Worm (Caenorhabditis elegans): ENCODE measurements around the gene R10E4.3.

R10E4.3 gene

DNA sequence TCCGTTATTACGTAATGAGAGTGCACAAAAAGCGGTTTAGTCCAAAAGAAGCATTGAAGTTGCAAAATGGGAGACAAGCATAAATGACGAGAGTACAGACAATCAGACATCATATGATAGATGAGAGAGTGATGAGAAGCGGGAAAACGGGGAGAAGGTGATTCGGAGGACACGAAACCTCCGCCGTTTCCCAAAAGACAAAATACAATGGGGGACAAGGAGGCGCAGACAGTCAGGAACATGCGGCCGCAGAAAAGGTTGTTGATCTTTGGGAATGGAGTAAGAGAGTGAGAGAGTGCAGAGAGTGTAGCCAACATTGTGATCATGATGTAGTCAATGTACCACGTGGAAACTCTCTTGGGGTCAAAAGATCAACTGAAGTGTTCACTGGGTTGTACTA is 49.6 kb downstream of the R10E4.3 start (continued):
- TF ChIP-seq sea-2 (GFP tag; optimal IDR thresholded peaks at IDR 0.05) (peak; percentile 64), egl-27 (tag; optimal IDR thresholded peaks at IDR 0.05) (peak; percentile 76), lin-39 (tag; optimal IDR thresholded peaks at IDR 0.05) (peak; percentile 89), egl-5 (tag; optimal IDR thresholded peaks at IDR 0.05) (peak; percentile 62), ceh-9 (tag; optimal IDR thresholded peaks at IDR 0.05) (no peak), elt-2 (tag; optimal IDR thresholded peaks at IDR 0.05) (peak; percentile 89), fkh-2 (tag; optimal IDR thresholded peaks at IDR 0.05) (no peak)

- no peak for TF ChIP-seq jun-1 (tag; optimal IDR thresholded peaks at IDR 0.05)
- peak; percentile 37 for TF ChIP-seq pha-4 (tag; optimal IDR thresholded peaks at IDR 0.05)
- TF ChIP-seq hmg-11 (tag; optimal IDR thresholded peaks at IDR 0.05): peak; percentile 59
- TF ChIP-seq ztf-11 (tag; optimal IDR thresholded peaks at IDR 0.05): no peak
- no peak for TF ChIP-seq fkh-2 (tag; optimal IDR thresholded peaks at IDR 0.05)
- no peak for TF ChIP-seq nhr-76 (tag; optimal IDR thresholded peaks at IDR 0.05)
- no peak for TF ChIP-seq ceh-9 (tag; optimal IDR thresholded peaks at IDR 0.05)
- peak; percentile 81 for TF ChIP-seq nhr-25 (tag; optimal IDR thresholded peaks at IDR 0.05)
- no peak for TF ChIP-seq lin-39 (tag; optimal IDR thresholded peaks at IDR 0.05)
- no peak for TF ChIP-seq aly-2 (tag; optimal IDR thresholded peaks at IDR 0.05)
- no peak for TF ChIP-seq nhr-12 (tag; optimal IDR thresholded peaks at IDR 0.05)
- TF ChIP-seq mml-1 (tag; optimal IDR thresholded peaks at IDR 0.05): no peak
- TF ChIP-seq nhr-11 (tag; optimal IDR thresholded peaks at IDR 0.05): no peak
- TF ChIP-seq unc-39 (tag; optimal IDR thresholded peaks at IDR 0.05): no peak
- peak; percentile 39 for TF ChIP-seq nhr-43 (tag; optimal IDR thresholded peaks at IDR 0.05; ENCODE audit: poor library complexity, severe bottlenecking)
- no peak for TF ChIP-seq sea-2 (GFP tag; optimal IDR thresholded peaks at IDR 0.05)
- TF ChIP-seq elt-2 (tag; optimal IDR thresholded peaks at IDR 0.05): no peak
- peak; percentile 20 for TF ChIP-seq nfya-1 (tag; optimal IDR thresholded peaks at IDR 0.05; ENCODE audit: insufficient read depth)
- TF ChIP-seq ama-1 (optimal IDR thresholded peaks at IDR 0.05): peak; percentile 4
- no peak for TF ChIP-seq elt-3 (tag; optimal IDR thresholded peaks at IDR 0.05)
- TF ChIP-seq ztf-4 (tag; optimal IDR thresholded peaks at IDR 0.05): no peak
- peak; percentile 47 for TF ChIP-seq nhr-23 (tag; optimal IDR thresholded peaks at IDR 0.05)
- TF ChIP-seq eor-1 (tag; optimal IDR thresholded peaks at IDR 0.05): no peak
- TF ChIP-seq elt-1 (tag; optimal IDR thresholded peaks at IDR 0.05): peak; percentile 84
Measured at ce11 chrIII:4236178-4236577, 51.1 kb downstream of the R10E4.3 start.

Data from whole organism, L3 larva.